Fruit fly (Drosophila melanogaster) whole organism, prepupa: Measurements from ENCODE around the gene Neurl4.
A peak's percentile ranks its signal among the peaks of the same experiment; 100 is the strongest.

Experiments used
- Blimp-1 ChIP-seq: fragments of 200-800 bp; sonication (Bioruptor generic); optimal IDR thresholded peaks from 3 replicates; lab custom pipeline; 2017; ENCODE audit warnings: missing biosample characterization, missing genetic modification characterization, mild to moderate bottlenecking, moderate library complexity, missing genetic modification reagents
- CG10631 ChIP-seq: fragments of 200-800 bp; sonication (Bioruptor generic); optimal IDR thresholded peaks from 2 replicates; lab custom pipeline; 2016; ENCODE audit warnings: missing biosample characterization, missing genetic modification characterization
- CG10669 ChIP-seq: fragments of 200-800 bp; sonication (Bioruptor generic); optimal IDR thresholded peaks from 3 replicates; lab custom pipeline; 2018; ENCODE audit warnings: missing biosample characterization, mild to moderate bottlenecking, missing genetic modification characterization, moderate library complexity
- CG11294 ChIP-seq: fragments of 200-800 bp; sonication (Bioruptor generic); IDR thresholded peaks from 2 replicates; pipeline ENCODE4 v1.3.6; 2022; ENCODE audit warnings: missing biosample characterization, missing genetic modification characterization
- CG11762 ChIP-seq: fragments of 200-800 bp; sonication (Bioruptor generic); optimal IDR thresholded peaks from 3 replicates; lab custom pipeline; 2016; ENCODE audit warnings: missing biosample characterization, missing genetic modification characterization; ENCODE audit not compliant: insufficient read depth
- CG15336 ChIP-seq: fragments of 200-800 bp; sonication (Bioruptor generic); IDR thresholded peaks from 2 replicates; pipeline ENCODE4 v1.3.6; 2022; ENCODE audit warnings: missing biosample characterization, missing genetic modification characterization
- CG1621 ChIP-seq: fragments of 200-800 bp; sonication (Bioruptor generic); optimal IDR thresholded peaks from 3 replicates; lab custom pipeline; 2018; ENCODE audit warnings: missing biosample characterization, mild to moderate bottlenecking, missing genetic modification characterization
- CG16779 ChIP-seq: fragments of 200-800 bp; sonication (Bioruptor generic); optimal IDR thresholded peaks from 3 replicates; lab custom pipeline; 2017; ENCODE audit warnings: missing biosample characterization, mild to moderate bottlenecking, missing genetic modification characterization
- CG32006 ChIP-seq: fragments of 200-800 bp; sonication (Bioruptor generic); optimal IDR thresholded peaks from 3 replicates; lab custom pipeline; 2017; ENCODE audit warnings: missing biosample characterization, mild to moderate bottlenecking, missing genetic modification characterization
- CG34406 ChIP-seq: fragments of 200-800 bp; sonication (Bioruptor generic); optimal IDR thresholded peaks from 3 replicates; lab custom pipeline; 2016; ENCODE audit warnings: missing biosample characterization, missing genetic modification characterization
- CG3919 ChIP-seq: fragments of 200-800 bp; sonication (Bioruptor generic); optimal IDR thresholded peaks from 3 replicates; lab custom pipeline; 2016; ENCODE audit warnings: missing biosample characterization, missing genetic modification characterization
- CG4318 ChIP-seq: fragments of 200-800 bp; sonication (Bioruptor generic); optimal IDR thresholded peaks from 3 replicates; lab custom pipeline; 2017; ENCODE audit warnings: missing biosample characterization, mild to moderate bottlenecking, missing genetic modification characterization
- CG6163 ChIP-seq: fragments of 200-800 bp; sonication (Bioruptor generic); IDR thresholded peaks from 3 replicates; pipeline ENCODE4 v1.3.6; 2022; ENCODE audit warnings: missing biosample characterization, missing genetic modification characterization
- CG6792 ChIP-seq: fragments of 200-800 bp; sonication (Bioruptor generic); optimal IDR thresholded peaks from 3 replicates; lab custom pipeline; 2016; ENCODE audit warnings: missing biosample characterization, missing genetic modification characterization
- CG6808 ChIP-seq: fragments of 200-800 bp; sonication (Bioruptor generic); optimal IDR thresholded peaks from 3 replicates; lab custom pipeline; 2017; ENCODE audit warnings: missing biosample characterization, missing genetic modification characterization, mild to moderate bottlenecking, moderate library complexity, missing genetic modification reagents
- CG6854 ChIP-seq: fragments of 200-800 bp; sonication (Bioruptor generic); optimal IDR thresholded peaks from 2 replicates; lab custom pipeline; 2017; ENCODE audit warnings: missing biosample characterization, mild to moderate bottlenecking, missing genetic modification characterization
- CG7368 ChIP-seq: fragments of 200-800 bp; sonication (Bioruptor generic); optimal IDR thresholded peaks from 3 replicates; lab custom pipeline; 2016; ENCODE audit warnings: missing biosample characterization, missing genetic modification characterization
- CG8119 ChIP-seq: fragments of 200-800 bp; sonication (Bioruptor generic); IDR thresholded peaks from 3 replicates; pipeline ENCODE4 v1.3.6; 2022; ENCODE audit warnings: missing biosample characterization, missing genetic modification characterization
- CG9139 ChIP-seq: fragments of 200-800 bp; sonication (Bioruptor generic); optimal IDR thresholded peaks from 3 replicates; lab custom pipeline; 2017; ENCODE audit warnings: missing biosample characterization, mild to moderate bottlenecking, missing genetic modification characterization
- Eip75B ChIP-seq: fragments of 200-800 bp; sonication (Bioruptor generic); optimal IDR thresholded peaks from 3 replicates; lab custom pipeline; 2016; ENCODE audit warnings: missing biosample characterization, missing genetic modification characterization
- Eip78C ChIP-seq: fragments of 200-800 bp; sonication (Bioruptor generic); peaks from one replicate; lab custom pipeline; 2016; ENCODE audit warnings: missing biosample characterization, missing genetic modification characterization
- Eip93F ChIP-seq: fragments of 200-800 bp; sonication (Bioruptor generic); optimal IDR thresholded peaks from 2 replicates; lab custom pipeline; 2016; ENCODE audit warnings: missing biosample characterization, mild to moderate bottlenecking, missing genetic modification characterization
- Ets21C ChIP-seq: fragments of 200-800 bp; sonication (Bioruptor generic); optimal IDR thresholded peaks from 3 replicates; lab custom pipeline; 2016; ENCODE audit warnings: missing biosample characterization, missing genetic modification characterization
- Gug ChIP-seq: fragments of 200-800 bp; sonication (Bioruptor generic); IDR thresholded peaks from 2 replicates; pipeline ENCODE4 v1.3.6; 2022; ENCODE audit warnings: missing biosample characterization, missing genetic modification characterization
- Hr39 ChIP-seq: fragments of 200-800 bp; sonication (Bioruptor generic); optimal IDR thresholded peaks from 2 replicates; lab custom pipeline; 2016; ENCODE audit warnings: missing biosample characterization, missing genetic modification characterization
- Hr4 ChIP-seq: fragments of 200-800 bp; sonication (Bioruptor generic); optimal IDR thresholded peaks from 3 replicates; lab custom pipeline; 2016; ENCODE audit warnings: missing biosample characterization, missing genetic modification characterization
- Met ChIP-seq: fragments of 200-800 bp; sonication (Bioruptor generic); optimal IDR thresholded peaks from 3 replicates; lab custom pipeline; 2016; ENCODE audit warnings: missing biosample characterization, missing genetic modification characterization
- OdsH ChIP-seq: fragments of 200-800 bp; sonication (Bioruptor generic); optimal IDR thresholded peaks from 3 replicates; lab custom pipeline; 2016; ENCODE audit warnings: missing biosample characterization, missing genetic modification characterization
- Smox ChIP-seq: fragments of 200-800 bp; sonication (Bioruptor generic); optimal IDR thresholded peaks from 3 replicates; lab custom pipeline; 2016; ENCODE audit warnings: missing biosample characterization, missing genetic modification characterization
- Sox102F ChIP-seq: fragments of 200-800 bp; sonication (Bioruptor generic); optimal IDR thresholded peaks from 2 replicates; lab custom pipeline; 2016; ENCODE audit warnings: missing biosample characterization, mild to moderate bottlenecking, missing genetic modification characterization
- Sox14 ChIP-seq: fragments of 200-800 bp; sonication (Bioruptor generic); optimal IDR thresholded peaks from 3 replicates; lab custom pipeline; 2016; ENCODE audit warnings: missing biosample characterization, missing genetic modification characterization
- Sox15 ChIP-seq: fragments of 200-800 bp; sonication (Bioruptor generic); optimal IDR thresholded peaks from 3 replicates; lab custom pipeline; 2016; ENCODE audit warnings: missing biosample characterization, missing genetic modification characterization
- acj6 ChIP-seq: fragments of 200-800 bp; sonication (Bioruptor generic); optimal IDR thresholded peaks from 3 replicates; lab custom pipeline; 2016; ENCODE audit warnings: missing biosample characterization, missing genetic modification characterization
- cyc ChIP-seq: fragments of 200-800 bp; sonication (Bioruptor generic); optimal IDR thresholded peaks from 3 replicates; lab custom pipeline; 2016; ENCODE audit warnings: missing biosample characterization, missing genetic modification characterization
- dac ChIP-seq: fragments of 200-800 bp; sonication (Bioruptor generic); optimal IDR thresholded peaks from 2 replicates; lab custom pipeline; 2017; ENCODE audit warnings: missing biosample characterization, mild to moderate bottlenecking, missing genetic modification characterization
- dsx ChIP-seq: fragments of 200-800 bp; optimal IDR thresholded peaks from 3 replicates; lab custom pipeline; 2019; ENCODE audit warnings: missing biosample characterization, mild to moderate bottlenecking, missing genetic modification characterization, moderate library complexity; ENCODE audit not compliant: poor library complexity, severe bottlenecking
- esn ChIP-seq: fragments of 200-800 bp; sonication (Bioruptor generic); optimal IDR thresholded peaks from 2 replicates; lab custom pipeline; 2016; ENCODE audit warnings: missing biosample characterization, mild to moderate bottlenecking, missing genetic modification characterization, moderate library complexity
- fd59A ChIP-seq: fragments of 200-800 bp; sonication (Bioruptor generic); optimal IDR thresholded peaks from 2 replicates; lab custom pipeline; 2017; ENCODE audit warnings: missing biosample characterization, mild to moderate bottlenecking, missing genetic modification characterization, missing genetic modification reagents
- fkh ChIP-seq: fragments of 200-800 bp; sonication (Bioruptor generic); optimal IDR thresholded peaks from 3 replicates; lab custom pipeline; 2017; ENCODE audit warnings: missing biosample characterization, mild to moderate bottlenecking, missing genetic modification characterization, moderate library complexity
- lz ChIP-seq: fragments of 200-800 bp; sonication (Bioruptor generic); optimal IDR thresholded peaks from 3 replicates; lab custom pipeline; 2016; ENCODE audit warnings: missing biosample characterization, missing genetic modification characterization
- net ChIP-seq: fragments of 200-800 bp; sonication (Bioruptor generic); optimal IDR thresholded peaks from 3 replicates; lab custom pipeline; 2016; ENCODE audit warnings: missing biosample characterization, missing genetic modification characterization
- salr ChIP-seq, 2 experiments: fragments of 200-800 bp; sonication (Bioruptor generic); optimal IDR thresholded peaks; 3 replicates each; lab custom pipeline; 2016 to 2018; ENCODE audit warnings: missing biosample characterization in 2 of 2, missing genetic modification characterization in 2 of 2, mild to moderate bottlenecking in 1 of 2
- spab ChIP-seq: fragments of 200-800 bp; sonication (Bioruptor generic); optimal IDR thresholded peaks from 2 replicates; lab custom pipeline; 2017; ENCODE audit warnings: missing biosample characterization, mild to moderate bottlenecking, missing genetic modification characterization, missing genetic modification reagents
- ss ChIP-seq, 2 experiments: fragments of 200-800 bp; sonication (Bioruptor generic); optimal IDR thresholded peaks; 2 replicates in 1 of 2; 3 replicates in 1 of 2; lab custom pipeline; 2017 to 2018; ENCODE audit warnings: mild to moderate bottlenecking in 2 of 2, missing biosample characterization in 2 of 2, missing genetic modification characterization in 2 of 2, moderate library complexity in 1 of 2
- svp ChIP-seq: fragments of 200-800 bp; sonication (Bioruptor generic); peaks from one replicate; lab custom pipeline; 2016; ENCODE audit warnings: missing biosample characterization, missing genetic modification characterization
- topi ChIP-seq: fragments of 200-800 bp; sonication (Bioruptor generic); optimal IDR thresholded peaks from 3 replicates; lab custom pipeline; 2016; ENCODE audit warnings: missing biosample characterization, missing genetic modification characterization

Gene Neurl4

DNA sequence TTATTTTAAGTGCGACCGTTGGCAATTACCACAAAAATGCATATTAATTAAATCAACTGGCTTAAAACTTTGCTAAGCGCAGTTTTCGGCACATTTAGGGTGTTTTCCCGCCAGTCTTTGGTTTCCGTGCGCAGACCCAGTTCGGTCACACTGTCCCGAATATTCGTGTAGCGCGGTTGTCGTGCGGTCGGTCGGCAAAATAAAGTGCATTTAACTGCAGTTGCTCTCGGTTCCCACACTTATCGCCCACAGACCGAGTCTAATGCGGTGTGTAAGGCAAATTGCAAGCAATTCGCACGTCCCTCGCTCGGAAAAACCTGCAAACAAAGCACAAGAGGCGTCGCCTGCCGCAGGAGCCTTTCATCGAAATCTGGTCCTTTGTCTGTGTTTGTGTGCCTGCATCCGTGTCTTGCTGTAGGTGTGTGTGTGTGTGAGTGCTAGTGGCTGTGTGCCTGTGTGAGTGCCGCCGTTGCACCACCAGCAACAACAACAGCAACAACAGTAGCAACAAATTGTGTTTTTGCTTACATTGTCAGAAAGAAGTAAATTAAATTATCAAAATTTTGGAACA lies 3.5 kb upstream of the Neurl4 start, which contains the start of the genes CG13484 and Frl (continued):
- TF ChIP-seq CG11762 (GFP tag; lab: Kevin White, UChicago) (no peak), Eip75B (peak; percentile 37), CG6792 (peak; percentile 10), CG3919 (peak; percentile 45), Gug (no peak; the same call in 1 of the 2 replicates), Hr39 (peak; percentile 1), Sox15 (GFP tag; lab: Kevin White, UChicago) (no peak), salr (GFP tag; optimal IDR thresholded peaks at IDR 0.05; lab: Kevin White, UChicago) (no peak), acj6 (GFP tag; lab: Kevin White, UChicago) (no peak), CG9139 (peak; percentile 48), Ets21C (GFP tag; lab: Kevin White, UChicago) (no peak), CG4318 (no peak), Met (no peak), cyc (GFP tag; lab: Kevin White, UChicago) (peak; percentile 27), Smox (peak; percentile 6), Hr4 (GFP tag; lab: Kevin White, UChicago) (no peak), CG32006 (GFP tag; lab: Kevin White, UChicago) (peak; percentile 10), CG10669 (no peak), Blimp-1 (GFP tag; lab: Kevin White, UChicago) (no peak), lz (GFP tag; lab: Kevin White, UChicago) (peak; percentile 2), dsx (GFP tag; lab: Kevin White, UChicago) (peak; percentile 72), dac (GFP tag; lab: Kevin White, UChicago) (no peak), CG15336 (GFP tag; lab: Robert Waterston, UW) (peak; percentile 37; the same call in 1 of the 2 replicates), CG10631 (GFP tag; lab: Kevin White, UChicago) (no peak)

DNA sequence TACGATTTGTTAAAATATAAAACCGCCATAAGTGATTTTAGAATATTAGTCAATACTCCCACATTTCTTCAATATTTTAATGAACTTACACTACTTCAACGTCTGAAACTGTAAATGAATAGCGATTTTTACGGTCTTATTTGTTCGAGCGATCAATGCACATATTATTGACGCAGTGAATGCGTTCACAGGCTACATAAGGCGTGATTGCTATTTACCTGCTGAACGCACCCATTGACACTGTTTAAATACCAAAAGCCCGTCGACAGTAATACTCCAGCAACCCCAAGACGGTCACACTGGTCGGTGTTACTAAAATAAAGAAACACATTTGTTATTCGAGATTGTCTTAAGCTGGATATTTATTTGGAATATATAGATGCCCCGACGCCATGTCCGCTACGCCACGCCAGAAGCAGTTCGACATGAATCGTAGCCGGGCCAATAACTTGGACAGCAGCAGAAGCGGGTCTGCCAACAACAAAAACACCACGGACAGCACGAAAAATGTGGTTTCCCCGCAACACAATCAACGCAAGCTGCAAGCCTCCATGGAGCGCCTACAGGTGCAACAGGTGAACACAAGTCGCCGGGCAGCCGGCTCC lies 1.4 kb upstream of the Neurl4 start, which contains the start of gene CG6833:
Gene CG6833 (plus strand): TSS at position 263 of the 605 bp plus-strand sequence.
- TF ChIP-seq CG4318 (peak; percentile 40), CG8119 (GFP tag; lab: Robert Waterston, UW) (peak; percentile 54; the same call in 2 of the 3 replicates), Eip78C (GFP tag; lab: Kevin White, UChicago) (peak; percentile 80), CG16779 (tag; lab: Kevin White, UChicago) (no peak), esn (peak; percentile 71), CG7368 (peak; percentile 53), fkh (GFP tag; lab: Kevin White, UChicago) (peak; percentile 82), net (GFP tag; lab: Kevin White, UChicago) (peak; percentile 54), spab (GFP tag; lab: Kevin White, UChicago) (no peak), CG6792 (peak; percentile 15), OdsH (GFP tag; lab: Kevin White, UChicago) (peak; percentile 57), ss (GFP tag; optimal IDR thresholded peaks at IDR 0.05; lab: Kevin White, UChicago) (peak in 1 of 2 experiments; percentile 34), CG6808 (GFP tag; lab: Kevin White, UChicago) (no peak), acj6 (GFP tag; lab: Kevin White, UChicago) (peak; percentile 34), Eip93F (GFP tag; lab: Kevin White, UChicago) (no peak), Hr4 (GFP tag; lab: Kevin White, UChicago) (peak; percentile 73), CG34406 (GFP tag; lab: Kevin White, UChicago) (peak; percentile 17), CG11294 (peak; percentile 28; the same call in 1 of the 2 replicates), salr (GFP tag; optimal IDR thresholded peaks at IDR 0.05; lab: Kevin White, UChicago) (no peak), CG1621 (peak; percentile 27), CG9139 (no peak), dac (GFP tag; lab: Kevin White, UChicago) (no peak), CG6854 (no peak), Blimp-1 (GFP tag; lab: Kevin White, UChicago) (no peak), CG11762 (GFP tag; lab: Kevin White, UChicago) (peak; percentile 32), Sox14 (GFP tag; lab: Kevin White, UChicago) (peak; percentile 75), fd59A (GFP tag; lab: Kevin White, UChicago) (no peak), dsx (GFP tag; lab: Kevin White, UChicago) (peak; percentile 11), Sox15 (GFP tag; lab: Kevin White, UChicago) (peak; percentile 51), svp (peak; percentile 79), topi (GFP tag; lab: Kevin White, UChicago) (peak; percentile 73), Ets21C (GFP tag; lab: Kevin White, UChicago) (peak; percentile 65), CG32006 (GFP tag; lab: Kevin White, UChicago) (peak; percentile 58), CG10631 (GFP tag; lab: Kevin White, UChicago) (peak; percentile 60), CG6163 (GFP tag; lab: Robert Waterston, UW) (peak; percentile 82), Sox102F (GFP tag; lab: Kevin White, UChicago) (no peak), Eip75B (peak; percentile 45)
